Fruit fly (Drosophila melanogaster) whole organism, prepupa: ENCODE measurements around the gene CG17292.

ENCODE experiments used
- CG10669 ChIP-seq: fragments of 200-800 bp; sonication (Bioruptor generic); optimal IDR thresholded peaks from 3 replicates; lab custom pipeline; 2018; ENCODE audit warnings: missing biosample characterization, mild to moderate bottlenecking, missing genetic modification characterization, moderate library complexity
- CG16779 ChIP-seq: fragments of 200-800 bp; sonication (Bioruptor generic); optimal IDR thresholded peaks from 3 replicates; lab custom pipeline; 2017; ENCODE audit warnings: missing biosample characterization, mild to moderate bottlenecking, missing genetic modification characterization
- Ets21C ChIP-seq: fragments of 200-800 bp; sonication (Bioruptor generic); optimal IDR thresholded peaks from 3 replicates; lab custom pipeline; 2016; ENCODE audit warnings: missing biosample characterization, missing genetic modification characterization
- dsx ChIP-seq: fragments of 200-800 bp; optimal IDR thresholded peaks from 3 replicates; lab custom pipeline; 2019; ENCODE audit warnings: missing biosample characterization, mild to moderate bottlenecking, missing genetic modification characterization, moderate library complexity; ENCODE audit not compliant: poor library complexity, severe bottlenecking
- eg ChIP-seq: fragments of 200-800 bp; sonication (Bioruptor generic); IDR thresholded peaks from 3 replicates; pipeline ENCODE4 v1.3.6; 2022; ENCODE audit warnings: missing biosample characterization, missing genetic modification characterization
- lz ChIP-seq: fragments of 200-800 bp; sonication (Bioruptor generic); optimal IDR thresholded peaks from 3 replicates; lab custom pipeline; 2016; ENCODE audit warnings: missing biosample characterization, missing genetic modification characterization
- net ChIP-seq: fragments of 200-800 bp; sonication (Bioruptor generic); optimal IDR thresholded peaks from 3 replicates; lab custom pipeline; 2016; ENCODE audit warnings: missing biosample characterization, missing genetic modification characterization
- topi ChIP-seq: fragments of 200-800 bp; sonication (Bioruptor generic); optimal IDR thresholded peaks from 3 replicates; lab custom pipeline; 2016; ENCODE audit warnings: missing biosample characterization, missing genetic modification characterization

DNA sequence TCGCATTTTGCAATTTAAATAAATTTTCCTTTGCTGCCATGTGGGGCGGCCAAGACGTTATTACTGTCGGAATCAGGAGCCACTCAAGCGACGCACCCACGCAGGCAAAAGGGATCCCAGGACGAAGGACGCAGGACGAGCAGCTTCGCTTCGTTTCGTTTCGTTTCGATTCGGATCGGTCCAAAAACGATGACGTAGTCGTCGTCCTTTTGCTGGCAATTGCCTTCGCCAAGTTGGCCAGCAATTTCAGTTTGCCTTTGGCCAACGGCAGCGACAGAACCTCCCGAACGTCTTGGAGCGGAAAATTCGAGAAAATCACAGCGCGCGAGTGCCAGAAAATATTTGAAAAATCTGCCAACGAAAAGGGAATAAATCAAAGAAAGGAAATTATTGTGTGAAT is 32.2 kb upstream of the CG17292 start, which contains the start of gene witty:
- TF ChIP-seq topi (GFP tag; lab: Kevin White, UChicago) (no peak), CG10669 (no peak), net (no peak), Ets21C (GFP tag; lab: Kevin White, UChicago) (no peak), eg (no peak), CG16779 (tag; lab: Kevin White, UChicago) (no peak), dsx (GFP tag; lab: Kevin White, UChicago) (no peak), lz (GFP tag; lab: Kevin White, UChicago) (no peak)
